Worm (Caenorhabditis elegans) whole organism, mixed stage, embryonic: ENCODE results near the gene F35C11.4.

Experiments used
- ceh-83 ChIP-seq: fragments of 200-800 bp; sonication (Bioruptor generic); optimal IDR thresholded peaks from 2 replicates; lab custom pipeline; 2018; ENCODE audit warnings: mild to moderate bottlenecking, missing genetic modification characterization, missing compliant biosample characterization
- nhr-76 ChIP-seq: sonication (generic microtip); optimal IDR thresholded peaks from 2 replicates; lab custom pipeline; 2017; ENCODE audit warnings: missing biosample characterization, missing genetic modification characterization
- sem-2 ChIP-seq: fragments of 200-800 bp; sonication (Bioruptor generic); optimal IDR thresholded peaks from 2 replicates; lab custom pipeline; 2018; ENCODE audit warnings: mild to moderate bottlenecking, missing genetic modification characterization, missing compliant biosample characterization

- no peak for TF ChIP-seq ceh-83 (GFP tag; lab: Kevin White, UChicago)
- TF ChIP-seq nhr-76 (tag; lab: Kevin White, UChicago): no peak
- TF ChIP-seq sem-2 (GFP tag; lab: Kevin White, UChicago): no peak
These were observed 43.2 kb upstream of the F35C11.4 start for ce11 chrII:8205612-8206011.
